Fruit fly (Drosophila melanogaster) whole organism, embryonic: ENCODE data around the gene CG9166.
A peak's percentile ranks its signal among the peaks of the same experiment; 100 is the strongest.

Source experiments
- B-H2 ChIP-seq: fragments of 200-800 bp; sonication (Bioruptor generic); optimal IDR thresholded peaks from 2 replicates; lab custom pipeline; 2018; ENCODE audit warnings: missing biosample characterization, mild to moderate bottlenecking, missing genetic modification characterization
- CG11093 ChIP-seq: fragments of 200-800 bp; sonication (Bioruptor generic); IDR thresholded peaks from 3 replicates; pipeline ENCODE4 v1.3.6; 2022; ENCODE audit warnings: missing biosample characterization, missing genetic modification characterization
- CG13894 ChIP-seq: fragments of 200-800 bp; sonication (Bioruptor generic); optimal IDR thresholded peaks from 3 replicates; lab custom pipeline; 2018; ENCODE audit warnings: missing biosample characterization, mild to moderate bottlenecking, missing genetic modification characterization, moderate library complexity
- CG15011 ChIP-seq: fragments of 200-800 bp; sonication (Bioruptor generic); optimal IDR thresholded peaks from 3 replicates; lab custom pipeline; 2018; ENCODE audit warnings: missing biosample characterization, mild to moderate bottlenecking, missing genetic modification characterization
- CG15514 ChIP-seq: fragments of 200-800 bp; sonication (Bioruptor generic); optimal IDR thresholded peaks from 3 replicates; lab custom pipeline; 2017; ENCODE audit warnings: missing biosample characterization, missing genetic modification characterization, mild to moderate bottlenecking, moderate library complexity, missing genetic modification reagents
- CG17385 ChIP-seq: fragments of 200-800 bp; sonication (Bioruptor generic); optimal IDR thresholded peaks from 3 replicates; lab custom pipeline; 2018; ENCODE audit warnings: missing biosample characterization, mild to moderate bottlenecking, missing genetic modification characterization
- CG17612 ChIP-seq: fragments of 200-800 bp; sonication (Bioruptor generic); IDR thresholded peaks from 2 replicates; pipeline ENCODE4 v1.3.6; 2022; ENCODE audit warnings: missing biosample characterization, missing genetic modification characterization
- CG33557 ChIP-seq: fragments of 200-800 bp; sonication (Bioruptor generic); optimal IDR thresholded peaks from 2 replicates; lab custom pipeline; 2019; ENCODE audit warnings: missing biosample characterization, mild to moderate bottlenecking, missing genetic modification characterization, moderate library complexity
- CG4328 ChIP-seq: fragments of 200-800 bp; sonication (Bioruptor generic); optimal IDR thresholded peaks from 3 replicates; lab custom pipeline; 2017; ENCODE audit warnings: missing biosample characterization, missing genetic modification reagents, missing genetic modification characterization
- CG8478 ChIP-seq: fragments of >200 bp; optimal IDR thresholded peaks from 2 replicates; lab custom pipeline; 2018
- CG9609 ChIP-seq: fragments of 200-800 bp; sonication (Bioruptor generic); optimal IDR thresholded peaks from 3 replicates; lab custom pipeline; 2016; ENCODE audit warnings: missing biosample characterization, missing genetic modification characterization
- Dbx ChIP-seq: fragments of 200-800 bp; sonication (Bioruptor generic); IDR thresholded peaks from 3 replicates; pipeline ENCODE4 v1.3.6; 2022; ENCODE audit warnings: missing biosample characterization, missing genetic modification characterization
- HLH3B ChIP-seq: fragments of 200-800 bp; sonication (Bioruptor generic); IDR thresholded peaks from 2 replicates; pipeline ENCODE4 v1.3.6; 2022; ENCODE audit warnings: missing biosample characterization, missing genetic modification characterization
- Hr78 ChIP-seq, 2 experiments: fragments of 200-800 bp in 1 of 2; fragments of >200 bp in 1 of 2; sonication (Bioruptor generic) in 1 of 2; optimal IDR thresholded peaks; 2 replicates each; lab custom pipeline; 2017 to 2019; ENCODE audit warnings: missing biosample characterization in 2 of 2, missing genetic modification characterization in 2 of 2, mild to moderate bottlenecking in 1 of 2, moderate library complexity in 1 of 2
- MBD-R2 ChIP-seq: fragments of 200-800 bp; sonication (Bioruptor generic); IDR thresholded peaks from 2 replicates; pipeline ENCODE4 v1.3.6; 2022; ENCODE audit warnings: missing biosample characterization, missing genetic modification characterization
- Med ChIP-seq: fragments of 200-800 bp; sonication (Bioruptor generic); peaks from one replicate; lab custom pipeline; 2016; ENCODE audit warnings: missing biosample characterization, missing genetic modification characterization, mild to moderate bottlenecking, inconsistent platforms, moderate library complexity
- Ptx1 ChIP-seq: fragments of 200-800 bp; sonication (Bioruptor generic); IDR thresholded peaks from 2 replicates; pipeline ENCODE4 v1.3.6; 2022; ENCODE audit warnings: missing biosample characterization, missing genetic modification characterization
- Vsx1 ChIP-seq: fragments of 200-800 bp; sonication (Bioruptor generic); optimal IDR thresholded peaks from 2 replicates; lab custom pipeline; 2017; ENCODE audit warnings: missing biosample characterization, mild to moderate bottlenecking, missing genetic modification characterization, missing genetic modification reagents
- Xbp1 ChIP-seq: fragments of 200-800 bp; sonication (Bioruptor generic); optimal IDR thresholded peaks from 3 replicates; lab custom pipeline; 2016; ENCODE audit warnings: missing biosample characterization, mild to moderate bottlenecking, missing genetic modification characterization
- abd-A ChIP-seq: fragments of 200-800 bp; sonication (Bioruptor generic); optimal IDR thresholded peaks from 3 replicates; lab custom pipeline; 2019; ENCODE audit warnings: missing biosample characterization, mild to moderate bottlenecking, missing genetic modification characterization, moderate library complexity
- ci ChIP-seq: fragments of 200-800 bp; sonication (Bioruptor generic); IDR thresholded peaks from 3 replicates; pipeline ENCODE4 v1.3.6; 2022; ENCODE audit warnings: missing biosample characterization, missing genetic modification characterization
- crol ChIP-seq: fragments of 200-800 bp; sonication (Bioruptor generic); IDR thresholded peaks from 2 replicates; pipeline ENCODE4 v1.3.6; 2022; ENCODE audit warnings: missing biosample characterization, missing genetic modification characterization
- ems ChIP-seq: fragments of 200-800 bp; sonication (Bioruptor generic); optimal IDR thresholded peaks from 3 replicates; lab custom pipeline; 2016; ENCODE audit warnings: missing biosample characterization, missing genetic modification characterization
- gsb-n ChIP-seq: fragments of 200-800 bp; sonication (Bioruptor generic); optimal IDR thresholded peaks from 3 replicates; lab custom pipeline; 2018; ENCODE audit warnings: missing biosample characterization, mild to moderate bottlenecking, missing genetic modification characterization
- ind ChIP-seq: fragments of 200-800 bp; sonication (Bioruptor generic); optimal IDR thresholded peaks from 3 replicates; lab custom pipeline; 2016; ENCODE audit warnings: missing biosample characterization, missing genetic modification characterization
- knrl ChIP-seq: fragments of 200-800 bp; sonication (Bioruptor generic); IDR thresholded peaks from 3 replicates; pipeline ENCODE4 v1.3.6; 2022; ENCODE audit warnings: missing biosample characterization, missing genetic modification characterization; ENCODE audit not compliant: partially characterized antibody
- lbe ChIP-seq: fragments of 200-800 bp; sonication (Bioruptor generic); optimal IDR thresholded peaks from 2 replicates; lab custom pipeline; 2016; ENCODE audit warnings: missing biosample characterization, mild to moderate bottlenecking, missing genetic modification characterization
- luna ChIP-seq: fragments of 200-800 bp; sonication (Bioruptor generic); optimal IDR thresholded peaks from 2 replicates; lab custom pipeline; 2016; ENCODE audit warnings: missing biosample characterization, missing genetic modification characterization
- oc ChIP-seq: fragments of 200-800 bp; sonication (Bioruptor generic); optimal IDR thresholded peaks from 2 replicates; lab custom pipeline; 2018; ENCODE audit warnings: missing biosample characterization, mild to moderate bottlenecking, missing genetic modification characterization, moderate library complexity
- sens ChIP-seq: fragments of 200-800 bp; sonication (Bioruptor generic); peaks from one replicate; lab custom pipeline; 2016; ENCODE audit warnings: missing biosample characterization, missing genetic modification characterization
- sens-2 ChIP-seq: fragments of 200-800 bp; sonication (Bioruptor generic); IDR thresholded peaks from 2 replicates; pipeline ENCODE4 v1.3.6; 2022; ENCODE audit warnings: missing biosample characterization, missing genetic modification characterization
- seq ChIP-seq: fragments of 200-800 bp; sonication (Bioruptor generic); IDR thresholded peaks from 2 replicates; pipeline ENCODE4 v1.3.6; 2022; ENCODE audit warnings: missing biosample characterization, missing genetic modification characterization
- shn ChIP-seq: fragments of 200-800 bp; sonication (Bioruptor generic); optimal IDR thresholded peaks from 3 replicates; lab custom pipeline; 2016; ENCODE audit warnings: missing biosample characterization, missing genetic modification characterization
- sr ChIP-seq: fragments of 200-800 bp; sonication (Bioruptor generic); IDR thresholded peaks from 3 replicates; pipeline ENCODE4 v1.3.6; 2022; ENCODE audit warnings: missing biosample characterization, missing genetic modification characterization
- zen2 ChIP-seq: fragments of 200-800 bp; sonication (Bioruptor generic); IDR thresholded peaks from 3 replicates; pipeline ENCODE4 v1.3.6; 2022; ENCODE audit warnings: missing biosample characterization, missing genetic modification characterization; ENCODE audit not compliant: partially characterized antibody

The CG9166 gene

DNA sequence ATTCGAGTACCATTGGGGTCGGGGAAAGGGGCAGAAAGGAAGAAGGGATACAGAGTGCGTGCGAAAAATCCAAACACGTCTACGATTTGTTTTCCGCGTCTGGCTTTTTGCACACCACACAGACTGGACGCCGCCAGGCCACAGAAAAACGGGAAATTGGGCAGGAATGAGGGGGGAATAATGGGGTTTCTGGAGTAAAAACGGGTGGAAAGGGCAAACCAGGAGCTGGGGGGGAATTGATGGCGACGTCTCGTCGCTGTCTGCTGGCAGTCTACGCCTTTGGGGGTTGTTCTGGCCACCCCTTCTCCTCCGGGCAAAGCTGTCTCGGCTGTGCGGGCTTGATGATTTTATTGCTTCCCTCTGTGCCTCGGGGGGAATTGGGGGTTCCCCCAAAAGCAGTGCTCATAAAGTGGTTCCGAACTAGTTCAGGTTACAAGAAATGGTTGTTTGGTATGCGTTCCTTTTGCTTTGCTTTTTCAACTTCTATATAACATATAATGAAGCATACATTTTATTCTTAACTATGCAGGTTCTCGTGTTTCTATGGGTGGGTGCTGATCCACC is 34.8 kb downstream of the CG9166 start:
- TF ChIP-seq knrl (GFP tag; lab: Robert Waterston, UW) = no peak
- no peak for TF ChIP-seq ci (GFP tag; lab: Robert Waterston, UW)
- peak; percentile 56; the same call in 1 of the 2 replicates for TF ChIP-seq crol (GFP tag; lab: Robert Waterston, UW)
- TF ChIP-seq seq = peak; percentile 11; the same call in 1 of the 2 replicates
- no peak for TF ChIP-seq sr (GFP tag; lab: Robert Waterston, UW)
- TF ChIP-seq abd-A = peak; percentile 94
- no peak for TF ChIP-seq Hr78 (GFP tag; optimal IDR thresholded peaks at IDR 0.05; lab: Kevin White, UChicago)
- TF ChIP-seq sens-2 = no peak
- peak; percentile 11 for TF ChIP-seq sens (GFP tag; lab: Kevin White, UChicago)
- peak; percentile 18 for TF ChIP-seq shn (GFP tag; lab: Kevin White, UChicago)
- no peak for TF ChIP-seq ems
- no peak for TF ChIP-seq zen2 (GFP tag; lab: Robert Waterston, UW)
- TF ChIP-seq Med = peak; percentile 94
- peak; percentile 96 for TF ChIP-seq CG15514 (GFP tag; lab: Kevin White, UChicago)
- no peak for TF ChIP-seq luna
- TF ChIP-seq CG13894 (tag; lab: Kevin White, UChicago) = peak; percentile 2
- TF ChIP-seq Ptx1 (GFP tag; lab: Robert Waterston, UW) = 0 out of 2 replicates have a peak, but pooled peaks have one; percentile 10

DNA sequence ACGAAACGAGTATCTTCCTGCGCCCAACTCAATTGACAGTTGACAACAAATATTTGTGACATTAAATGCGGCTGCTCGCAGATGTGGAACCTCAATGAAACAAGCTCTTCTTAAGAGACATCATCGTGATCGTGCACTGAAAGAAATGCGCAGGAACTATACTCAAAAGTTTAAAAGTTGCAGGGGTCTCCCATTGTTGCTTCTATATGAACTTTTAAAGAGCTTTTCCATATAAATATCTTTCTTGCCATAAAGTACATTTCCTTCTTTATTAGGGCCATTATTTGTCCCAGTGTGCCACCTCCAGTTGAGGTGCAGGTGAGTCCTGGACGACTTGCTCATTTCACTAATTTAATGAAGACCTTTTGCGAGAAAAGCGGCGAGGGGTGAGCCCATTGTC is 37.2 kb downstream of the CG9166 start:
- no peak for TF ChIP-seq Vsx1 (GFP tag; lab: Kevin White, UChicago)
- TF ChIP-seq lbe (GFP tag; lab: Kevin White, UChicago) = peak; percentile 46

DNA sequence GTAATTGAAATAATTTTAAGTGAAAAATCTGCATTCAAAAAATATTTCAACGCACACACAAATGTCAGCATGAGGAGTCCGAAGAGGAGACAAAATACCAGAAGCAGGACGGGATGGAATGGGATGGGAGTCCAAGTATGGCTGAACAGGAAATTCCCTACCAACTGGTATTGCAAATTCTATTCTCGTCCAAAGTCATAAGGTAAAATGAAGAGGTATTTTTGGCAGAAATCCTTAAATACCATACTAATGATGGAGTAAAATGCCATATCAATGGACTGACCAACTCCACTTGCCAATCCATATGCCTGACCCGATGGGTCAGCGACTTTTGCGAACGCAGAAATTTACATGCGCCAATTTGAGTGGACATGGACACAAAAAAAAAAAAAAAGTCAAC is 37.9 kb downstream of the CG9166 start:
- TF ChIP-seq MBD-R2 (GFP tag; lab: Robert Waterston, UW) = no peak
- no peak for TF ChIP-seq CG33557 (GFP tag; lab: Kevin White, UChicago)
- TF ChIP-seq ind (GFP tag; lab: Kevin White, UChicago) = no peak
- no peak for TF ChIP-seq CG17612 (GFP tag; lab: Robert Waterston, UW)
- TF ChIP-seq CG17385 (GFP tag; lab: Kevin White, UChicago) = no peak
- TF ChIP-seq HLH3B = no peak
- no peak for TF ChIP-seq CG11093 (GFP tag; lab: Robert Waterston, UW)
- TF ChIP-seq CG9609 (GFP tag; lab: Kevin White, UChicago) = no peak
- TF ChIP-seq CG15011 = no peak
- no peak for TF ChIP-seq CG4328 (GFP tag; lab: Kevin White, UChicago)
- TF ChIP-seq B-H2 (GFP tag; lab: Kevin White, UChicago) = no peak

DNA sequence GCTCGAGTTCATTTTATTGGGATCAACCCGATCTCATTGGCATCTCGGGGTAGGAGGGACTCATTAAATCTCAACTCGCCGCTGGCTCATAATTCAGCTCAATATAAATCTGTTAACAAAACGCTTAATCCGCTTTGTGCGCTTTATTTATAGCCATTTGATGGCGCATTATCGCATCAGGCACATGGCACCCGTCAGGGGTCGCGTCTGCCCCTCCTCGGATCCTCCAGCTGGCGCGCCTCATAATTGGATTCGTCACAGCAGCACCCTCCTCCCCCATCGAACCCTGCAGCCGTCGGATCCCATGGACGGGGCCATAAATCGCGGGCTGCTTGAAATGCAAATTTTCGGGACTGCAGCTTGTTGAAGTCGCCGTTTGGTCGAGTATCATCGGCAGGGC is 39.5 kb downstream of the CG9166 start:
- TF ChIP-seq gsb-n = peak; percentile 62
- peak; percentile 26; the same call in 1 of the 2 replicates for TF ChIP-seq crol (GFP tag; lab: Robert Waterston, UW)
- TF ChIP-seq Xbp1 (GFP tag; lab: Kevin White, UChicago) = no peak
- TF ChIP-seq Dbx (GFP tag; lab: Robert Waterston, UW) = no peak
- no peak for TF ChIP-seq CG8478
- peak; percentile 71 for TF ChIP-seq oc
